Worm (Caenorhabditis elegans): ENCODE results near the gene selt-1.2.

DNA sequence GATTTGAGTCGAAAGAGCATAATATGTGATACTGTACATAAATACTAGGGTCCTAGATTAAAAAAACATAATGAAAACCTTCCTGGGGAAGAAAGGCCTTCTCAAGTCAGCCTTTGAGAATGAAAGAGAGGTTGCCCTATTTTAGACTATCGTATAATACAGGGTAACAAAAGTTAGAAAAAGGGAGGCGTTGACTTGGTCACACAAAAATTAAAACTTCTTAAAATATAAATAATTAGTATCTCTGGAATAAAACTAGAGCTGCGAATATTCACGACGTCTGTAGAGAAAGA, 34.6 kb downstream of the selt-1.2 start:
- no peak for TF ChIP-seq K12H6.12 (tag; optimal IDR thresholded peaks at IDR 0.05)
- no peak for TF ChIP-seq F57C9.4 (tag; optimal IDR thresholded peaks at IDR 0.05)
- TF ChIP-seq nhr-27 (tag; optimal IDR thresholded peaks at IDR 0.05): no peak
- no peak for TF ChIP-seq sptf-2 (GFP tag; optimal IDR thresholded peaks at IDR 0.05)
- TF ChIP-seq mcd-1 (GFP tag; IDR thresholded peaks at IDR 0.05): no peak
- no peak for TF ChIP-seq snpc-4 (GFP tag; optimal IDR thresholded peaks at IDR 0.05)
- no peak for TF ChIP-seq snpc-4 (tag; optimal IDR thresholded peaks at IDR 0.05)
- no peak for TF ChIP-seq hmg-20 (GFP tag; IDR thresholded peaks at IDR 0.05)
- TF ChIP-seq tlf-1 (GFP tag; optimal IDR thresholded peaks at IDR 0.05): no peak
- TF ChIP-seq F23B12.7 (tag; optimal IDR thresholded peaks at IDR 0.05; ENCODE audit: insufficient read depth): no peak
